Worm (Caenorhabditis elegans) whole organism, young adult: ENCODE measurements around the gene nuo-1.

Experiments used
- D2030.7 ChIP-seq: fragments of 200-800 bp; sonication (Bioruptor generic); IDR thresholded peaks from 2 replicates; pipeline ENCODE4 v1.3.6; 2022; ENCODE audit warnings: missing genetic modification reagents, missing genetic modification characterization, missing compliant biosample characterization
- F22D6.2 ChIP-seq: sonication (generic microtip); optimal IDR thresholded peaks from 2 replicates; lab custom pipeline; 2016; ENCODE audit warnings: mild to moderate bottlenecking, missing genetic modification characterization, missing compliant biosample characterization
- F33H1.4 ChIP-seq: fragments of 200-800 bp; sonication (Bioruptor generic); IDR thresholded peaks from 2 replicates; pipeline ENCODE4 v1.3.6; 2022; ENCODE audit warnings: missing genetic modification reagents, missing genetic modification characterization, missing compliant biosample characterization
- F39B2.1 ChIP-seq: fragments of 200-800 bp; sonication (Bioruptor generic); IDR thresholded peaks from 2 replicates; pipeline ENCODE4 v1.3.6; 2022; ENCODE audit warnings: missing genetic modification reagents, missing genetic modification characterization, missing compliant biosample characterization
- F55B11.4 ChIP-seq: sonication (generic microtip); optimal IDR thresholded peaks from 2 replicates; lab custom pipeline; 2016; ENCODE audit warnings: missing compliant biosample characterization, missing genetic modification characterization, borderline replicate concordance; ENCODE audit not compliant: insufficient read depth
- K11D2.4 ChIP-seq: fragments of 200-800 bp; sonication (Bioruptor generic); IDR thresholded peaks from 2 replicates; pipeline ENCODE4 v1.3.6; 2022; ENCODE audit warnings: missing genetic modification reagents, missing genetic modification characterization, missing compliant biosample characterization
- Y79H2A.3 ChIP-seq: fragments of 200-800 bp; sonication (Bioruptor generic); conservative IDR thresholded peaks from 2 replicates; pipeline ENCODE4 v1.3.6; 2022; ENCODE audit warnings: missing genetic modification reagents, missing genetic modification characterization, missing compliant biosample characterization
- ccch-3 ChIP-seq: fragments of 200-800 bp; sonication (Bioruptor generic); optimal IDR thresholded peaks from 2 replicates; lab custom pipeline; 2018; ENCODE audit warnings: mild to moderate bottlenecking, missing genetic modification characterization, missing compliant biosample characterization
- ceh-27 ChIP-seq: fragments of 200-800 bp; sonication (Bioruptor generic); optimal IDR thresholded peaks from 2 replicates; lab custom pipeline; 2018; ENCODE audit warnings: mild to moderate bottlenecking, missing genetic modification characterization, moderate library complexity, missing compliant biosample characterization
- ceh-91 ChIP-seq: fragments of 200-800 bp; sonication (Bioruptor generic); IDR thresholded peaks from 2 replicates; pipeline ENCODE4 v1.3.6; 2022; ENCODE audit warnings: missing genetic modification reagents, missing genetic modification characterization, missing compliant biosample characterization
- dpff-1 ChIP-seq: sonication (generic microtip); optimal IDR thresholded peaks from 2 replicates; lab custom pipeline; 2017; ENCODE audit warnings: mild to moderate bottlenecking, missing genetic modification characterization, missing compliant biosample characterization
- efl-1 ChIP-seq: fragments of 150-350 bp; optimal IDR thresholded peaks from 2 replicates; lab custom pipeline; 2014; ENCODE audit warnings: missing biosample characterization, missing genetic modification reagents, missing genetic modification characterization
- him-1 ChIP-seq: sonication (generic microtip); optimal IDR thresholded peaks from 2 replicates; lab custom pipeline; 2016; ENCODE audit warnings: missing genotype, missing genetic modification reagents, missing genetic modification characterization, missing compliant biosample characterization
- hmg-20 ChIP-seq: fragments of 200-800 bp; sonication (Bioruptor generic); IDR thresholded peaks from 2 replicates; pipeline ENCODE4 v1.3.6; 2022; ENCODE audit warnings: missing genetic modification reagents, missing genetic modification characterization, missing compliant biosample characterization
- hrde-1 ChIP-seq: sonication (generic microtip); optimal IDR thresholded peaks from 2 replicates; lab custom pipeline; 2016; ENCODE audit warnings: missing genetic modification characterization, mild to moderate bottlenecking, missing compliant biosample characterization, moderate library complexity, missing genotype, missing genetic modification reagents, borderline replicate concordance
- lin-35 ChIP-seq, 3 experiments: fragments of 150-350 bp in 2 of 3; sonication (generic microtip) in 1 of 3; optimal IDR thresholded peaks; 2 replicates each; lab custom pipeline; 2014 to 2018; ENCODE audit warnings: missing biosample characterization in 3 of 3, missing genetic modification characterization in 3 of 3, missing genetic modification reagents in 3 of 3
- lin-54 ChIP-seq: fragments of 200-800 bp; sonication (Bioruptor generic); optimal IDR thresholded peaks from 2 replicates; lab custom pipeline; 2018; ENCODE audit warnings: mild to moderate bottlenecking, missing genetic modification characterization, missing compliant biosample characterization
- lsl-1 ChIP-seq: fragments of 200-800 bp; sonication (Bioruptor generic); optimal IDR thresholded peaks from 2 replicates; lab custom pipeline; 2018; ENCODE audit warnings: mild to moderate bottlenecking, missing genetic modification characterization, moderate library complexity, missing compliant biosample characterization
- madf-3 ChIP-seq: fragments of 200-800 bp; sonication (Bioruptor generic); IDR thresholded peaks from 2 replicates; pipeline ENCODE4 v1.3.6; 2022; ENCODE audit warnings: missing genetic modification reagents, missing genetic modification characterization, missing compliant biosample characterization
- madf-6 ChIP-seq: fragments of 200-800 bp; sonication (Bioruptor generic); IDR thresholded peaks from 2 replicates; pipeline ENCODE4 v1.3.6; 2022; ENCODE audit warnings: missing genetic modification reagents, missing genetic modification characterization, missing compliant biosample characterization
- madf-8 ChIP-seq: fragments of 200-800 bp; sonication (Bioruptor generic); conservative IDR thresholded peaks from 2 replicates; pipeline ENCODE4 v1.3.6; 2022; ENCODE audit warnings: missing genetic modification reagents, missing genetic modification characterization, missing compliant biosample characterization
- mcd-1 ChIP-seq: fragments of 200-800 bp; sonication (Bioruptor generic); IDR thresholded peaks from 2 replicates; pipeline ENCODE4 v1.3.6; 2022; ENCODE audit warnings: missing genetic modification reagents, missing genetic modification characterization, missing compliant biosample characterization
- nhr-120 ChIP-seq: fragments of 200-800 bp; sonication (Bioruptor generic); IDR thresholded peaks from 2 replicates; pipeline ENCODE4 v1.3.6; 2022; ENCODE audit warnings: missing genetic modification characterization, missing compliant biosample characterization
- nhr-80 ChIP-seq: sonication (generic microtip); optimal IDR thresholded peaks from 2 replicates; lab custom pipeline; 2016; ENCODE audit warnings: missing genetic modification characterization, missing compliant biosample characterization
- nhr-90 ChIP-seq: sonication (generic microtip); optimal IDR thresholded peaks from 2 replicates; lab custom pipeline; 2016; ENCODE audit warnings: missing genotype, mild to moderate bottlenecking, missing genetic modification characterization, missing compliant biosample characterization
- pbrm-1 ChIP-seq: fragments of 200-800 bp; sonication (Bioruptor generic); IDR thresholded peaks from 2 replicates; pipeline ENCODE4 v1.3.6; 2022; ENCODE audit warnings: missing genetic modification reagents, missing genetic modification characterization, missing compliant biosample characterization
- sea-2 ChIP-seq: fragments of 200-800 bp; sonication (Bioruptor generic); IDR thresholded peaks from 2 replicates; pipeline ENCODE4 v1.3.6; 2022; ENCODE audit warnings: missing genetic modification characterization, missing compliant biosample characterization
- unc-62 ChIP-seq: fragments of 150-350 bp; optimal IDR thresholded peaks from 2 replicates; lab custom pipeline; 2014; ENCODE audit warnings: missing biosample characterization, missing genetic modification reagents, missing genetic modification characterization
- ztf-28 ChIP-seq: fragments of 200-800 bp; sonication (Bioruptor generic); IDR thresholded peaks from 2 replicates; pipeline ENCODE4 v1.3.6; 2022; ENCODE audit warnings: missing genetic modification reagents, missing genetic modification characterization, missing compliant biosample characterization

Gene nuo-1

ce11 chrII:11129517-11129916 is 31.9 kb downstream of the nuo-1 start, which contains the start of gene F40F8.12:
TSS of gene F40F8.12 (plus strand) at chrII:11129817.
- TF ChIP-seq ceh-27 (GFP tag; lab: Kevin White, UChicago) (no peak), D2030.7 (no peak), madf-6 (GFP tag; lab: Robert Waterston, UW) (peak; percentile 42; the same call in 1 of the 2 replicates), madf-3 (GFP tag; lab: Robert Waterston, UW) (no peak), lsl-1 (GFP tag; lab: Kevin White, UChicago) (peak; percentile 54), madf-8 (GFP tag; lab: Robert Waterston, UW) (peak; percentile 45), F39B2.1 (GFP tag; lab: Robert Waterston, UW) (no peak)

ce11 chrII:11132542-11132941 is 34.9 kb downstream of the nuo-1 start, which contains the start of gene F40F8.11:
TSS of gene F40F8.11 (minus strand) at chrII:11132590.
- TF ChIP-seq lin-35 (GFP tag; optimal IDR thresholded peaks at IDR 0.05; lab: Kevin White, UChicago) (peak in 1 of 3 experiments; percentile 59), efl-1 (GFP tag; lab: Kevin White, UChicago) (peak; percentile 65), Y79H2A.3 (no peak), sea-2 (GFP tag; lab: Robert Waterston, UW) (no peak), mcd-1 (GFP tag; lab: Robert Waterston, UW) (peak; percentile 82), ceh-91 (GFP tag; lab: Robert Waterston, UW) (no peak), lin-54 (peak; percentile 55), dpff-1 (tag; lab: Kevin White, UChicago) (no peak)
- TF ChIP-seq, all 124 proteins: peak for 4

- TF ChIP-seq hrde-1 (tag; lab: Kevin White, UChicago) (no peak), hmg-20 (no peak)
These were observed 37.2 kb downstream of the nuo-1 start, which contains the start of gene F40F8.5 for ce11 chrII:11134828-11135227. TSS of gene F40F8.5 (minus strand) at chrII:11134928.

- no peak for TF ChIP-seq F55B11.4 (tag; lab: Kevin White, UChicago)
- TF ChIP-seq nhr-80 (tag; lab: Kevin White, UChicago), result peak; percentile 18
These were observed 38.1 kb downstream of the nuo-1 start for ce11 chrII:11135773-11136172.

ce11 chrII:11140140-11140539 is 42.5 kb downstream of the nuo-1 start, which contains the start of gene F40F8.4:
TSS of gene F40F8.4 (minus strand) at chrII:11140240.
- no peak for TF ChIP-seq unc-62 (GFP tag; lab: Kevin White, UChicago)
- no peak for TF ChIP-seq F22D6.2 (tag; lab: Kevin White, UChicago)
- TF ChIP-seq nhr-90 (tag; lab: Kevin White, UChicago), result no peak
- TF ChIP-seq K11D2.4 (GFP tag; lab: Robert Waterston, UW), result no peak
- no peak for TF ChIP-seq ccch-3
- TF ChIP-seq ztf-28 (GFP tag; lab: Robert Waterston, UW), result no peak
- no peak for TF ChIP-seq him-1 (tag; lab: Kevin White, UChicago)
- no peak for TF ChIP-seq nhr-120 (GFP tag; lab: Robert Waterston, UW)
- TF ChIP-seq, all 124 proteins: peak for 0

ce11 chrII:11142571-11142970 is 44.9 kb downstream of the nuo-1 start, which contains the start of gene arrd-6:
TSS of gene arrd-6 (plus strand) at chrII:11142739.
- 0 out of 2 replicates have a peak, but pooled peaks have one; percentile 20 for TF ChIP-seq pbrm-1 (GFP tag; lab: Robert Waterston, UW)
- TF ChIP-seq F33H1.4 (GFP tag; lab: Robert Waterston, UW), result no peak
